Fruit fly (Drosophila melanogaster): ENCODE data around the gene CG14795.

DNA sequence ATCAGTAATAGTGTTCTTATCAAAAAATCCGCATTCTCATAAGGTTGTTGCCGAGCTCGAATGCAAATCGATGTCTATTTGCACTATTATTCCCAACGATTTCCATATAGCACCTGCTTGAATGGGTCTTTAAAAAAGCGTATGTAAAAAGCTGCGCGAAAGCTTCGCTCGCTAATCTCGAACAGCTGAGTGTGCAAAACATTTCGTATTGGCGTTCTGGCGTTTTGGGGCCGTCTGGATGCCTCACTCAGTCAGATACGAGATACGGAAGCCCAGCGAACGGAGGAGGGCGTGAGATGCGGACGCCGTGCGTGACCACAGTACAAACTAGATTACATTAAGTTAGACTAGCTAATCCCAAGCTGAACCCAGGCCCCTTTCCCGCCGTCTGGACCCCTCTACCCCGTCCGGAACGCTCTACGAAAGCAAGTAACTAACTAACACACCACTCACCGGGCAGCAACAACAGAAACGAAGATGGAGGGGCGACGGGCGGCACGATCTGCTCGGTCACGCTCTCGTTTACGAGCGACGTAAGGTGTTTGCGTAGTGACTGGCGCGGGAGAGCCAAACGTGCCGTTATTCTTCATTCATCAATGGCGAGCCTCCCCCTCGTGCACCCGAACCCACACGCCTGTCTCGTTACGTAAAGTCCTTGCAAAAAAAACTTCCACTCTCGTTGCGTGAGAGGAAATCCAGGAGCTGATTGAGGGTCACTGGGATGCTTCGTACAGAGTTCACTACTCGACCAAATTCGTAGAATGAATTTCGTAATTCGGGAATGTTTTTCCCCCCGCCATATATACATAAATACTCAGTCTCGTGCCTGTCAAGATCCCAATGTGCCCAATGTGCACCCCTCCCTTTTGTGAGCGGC, 45.9 kb downstream of the CG14795 start:
- TF ChIP-seq Snoo (tag; optimal IDR thresholded peaks at IDR 0.05) (no peak), CG10348 (GFP tag; IDR thresholded peaks at IDR 0.05) (no peak), gl (tag; optimal IDR thresholded peaks at IDR 0.05) (no peak), CG4496 (GFP tag; IDR thresholded peaks at IDR 0.05) (peak; percentile 50; the same call in 1 of the 3 replicates), EcR (GFP tag; optimal IDR thresholded peaks at IDR 0.05) (no peak), D1 (tag; optimal IDR thresholded peaks at IDR 0.05) (no peak), CG12605 (GFP tag; IDR thresholded peaks at IDR 0.05) (no peak), Ets98B (GFP tag; IDR thresholded peaks at IDR 0.05) (no peak; the same call in 1 of the 2 replicates), CG32121 (GFP tag; IDR thresholded peaks at IDR 0.05) (no peak), CG15710 (tag; optimal IDR thresholded peaks at IDR 0.05) (no peak), CG8301 (tag; optimal IDR thresholded peaks at IDR 0.05) (no peak)

All from whole organism, pupa.